Fruit fly (Drosophila melanogaster) whole organism, prepupa: ENCODE data around the gene CG32161.

ENCODE experiments used
- Blimp-1 ChIP-seq: fragments of 200-800 bp; sonication (Bioruptor generic); optimal IDR thresholded peaks from 3 replicates; lab custom pipeline; 2017; ENCODE audit warnings: missing biosample characterization, missing genetic modification characterization, mild to moderate bottlenecking, moderate library complexity, missing genetic modification reagents
- CG10631 ChIP-seq: fragments of 200-800 bp; sonication (Bioruptor generic); optimal IDR thresholded peaks from 2 replicates; lab custom pipeline; 2016; ENCODE audit warnings: missing biosample characterization, missing genetic modification characterization
- CG10669 ChIP-seq: fragments of 200-800 bp; sonication (Bioruptor generic); optimal IDR thresholded peaks from 3 replicates; lab custom pipeline; 2018; ENCODE audit warnings: missing biosample characterization, mild to moderate bottlenecking, missing genetic modification characterization, moderate library complexity
- CG11294 ChIP-seq: fragments of 200-800 bp; sonication (Bioruptor generic); IDR thresholded peaks from 2 replicates; pipeline ENCODE4 v1.3.6; 2022; ENCODE audit warnings: missing biosample characterization, missing genetic modification characterization
- CG11902 ChIP-seq: fragments of 200-800 bp; sonication (Bioruptor generic); optimal IDR thresholded peaks from 3 replicates; lab custom pipeline; 2016; ENCODE audit warnings: missing biosample characterization, missing genetic modification characterization
- CG15336 ChIP-seq: fragments of 200-800 bp; sonication (Bioruptor generic); IDR thresholded peaks from 2 replicates; pipeline ENCODE4 v1.3.6; 2022; ENCODE audit warnings: missing biosample characterization, missing genetic modification characterization
- CG1621 ChIP-seq: fragments of 200-800 bp; sonication (Bioruptor generic); optimal IDR thresholded peaks from 3 replicates; lab custom pipeline; 2018; ENCODE audit warnings: missing biosample characterization, mild to moderate bottlenecking, missing genetic modification characterization
- CG34406 ChIP-seq: fragments of 200-800 bp; sonication (Bioruptor generic); optimal IDR thresholded peaks from 3 replicates; lab custom pipeline; 2016; ENCODE audit warnings: missing biosample characterization, missing genetic modification characterization
- CG4318 ChIP-seq: fragments of 200-800 bp; sonication (Bioruptor generic); optimal IDR thresholded peaks from 3 replicates; lab custom pipeline; 2017; ENCODE audit warnings: missing biosample characterization, mild to moderate bottlenecking, missing genetic modification characterization
- CG6163 ChIP-seq: fragments of 200-800 bp; sonication (Bioruptor generic); IDR thresholded peaks from 3 replicates; pipeline ENCODE4 v1.3.6; 2022; ENCODE audit warnings: missing biosample characterization, missing genetic modification characterization
- CG6276 ChIP-seq: fragments of 200-800 bp; sonication (Bioruptor generic); optimal IDR thresholded peaks from 2 replicates; lab custom pipeline; 2017; ENCODE audit warnings: missing biosample characterization, mild to moderate bottlenecking, missing genetic modification characterization
- CG6792 ChIP-seq: fragments of 200-800 bp; sonication (Bioruptor generic); optimal IDR thresholded peaks from 3 replicates; lab custom pipeline; 2016; ENCODE audit warnings: missing biosample characterization, missing genetic modification characterization
- CG6808 ChIP-seq: fragments of 200-800 bp; sonication (Bioruptor generic); optimal IDR thresholded peaks from 3 replicates; lab custom pipeline; 2017; ENCODE audit warnings: missing biosample characterization, missing genetic modification characterization, mild to moderate bottlenecking, moderate library complexity, missing genetic modification reagents
- CG7368 ChIP-seq: fragments of 200-800 bp; sonication (Bioruptor generic); optimal IDR thresholded peaks from 3 replicates; lab custom pipeline; 2016; ENCODE audit warnings: missing biosample characterization, missing genetic modification characterization
- CG8119 ChIP-seq: fragments of 200-800 bp; sonication (Bioruptor generic); IDR thresholded peaks from 3 replicates; pipeline ENCODE4 v1.3.6; 2022; ENCODE audit warnings: missing biosample characterization, missing genetic modification characterization
- CG8632 ChIP-seq: fragments of 200-800 bp; sonication (Bioruptor generic); optimal IDR thresholded peaks from 3 replicates; lab custom pipeline; 2016; ENCODE audit warnings: missing biosample characterization, missing genetic modification characterization
- Eip78C ChIP-seq: fragments of 200-800 bp; sonication (Bioruptor generic); peaks from one replicate; lab custom pipeline; 2016; ENCODE audit warnings: missing biosample characterization, missing genetic modification characterization
- Eip93F ChIP-seq: fragments of 200-800 bp; sonication (Bioruptor generic); optimal IDR thresholded peaks from 2 replicates; lab custom pipeline; 2016; ENCODE audit warnings: missing biosample characterization, mild to moderate bottlenecking, missing genetic modification characterization
- Ets96B ChIP-seq: fragments of 200-800 bp; optimal IDR thresholded peaks from 2 replicates; lab custom pipeline; 2019; ENCODE audit warnings: missing biosample characterization, mild to moderate bottlenecking, missing genetic modification characterization, moderate library complexity
- Gug ChIP-seq: fragments of 200-800 bp; sonication (Bioruptor generic); IDR thresholded peaks from 2 replicates; pipeline ENCODE4 v1.3.6; 2022; ENCODE audit warnings: missing biosample characterization, missing genetic modification characterization
- Hr39 ChIP-seq: fragments of 200-800 bp; sonication (Bioruptor generic); optimal IDR thresholded peaks from 2 replicates; lab custom pipeline; 2016; ENCODE audit warnings: missing biosample characterization, missing genetic modification characterization
- Lpt ChIP-seq: fragments of 200-800 bp; sonication (Bioruptor generic); optimal IDR thresholded peaks from 3 replicates; lab custom pipeline; 2016; ENCODE audit warnings: missing biosample characterization, missing genetic modification characterization
- Met ChIP-seq: fragments of 200-800 bp; sonication (Bioruptor generic); optimal IDR thresholded peaks from 3 replicates; lab custom pipeline; 2016; ENCODE audit warnings: missing biosample characterization, missing genetic modification characterization
- Smox ChIP-seq: fragments of 200-800 bp; sonication (Bioruptor generic); optimal IDR thresholded peaks from 3 replicates; lab custom pipeline; 2016; ENCODE audit warnings: missing biosample characterization, missing genetic modification characterization
- Sox102F ChIP-seq: fragments of 200-800 bp; sonication (Bioruptor generic); optimal IDR thresholded peaks from 2 replicates; lab custom pipeline; 2016; ENCODE audit warnings: missing biosample characterization, mild to moderate bottlenecking, missing genetic modification characterization
- Sox14 ChIP-seq: fragments of 200-800 bp; sonication (Bioruptor generic); optimal IDR thresholded peaks from 3 replicates; lab custom pipeline; 2016; ENCODE audit warnings: missing biosample characterization, missing genetic modification characterization
- Sox15 ChIP-seq: fragments of 200-800 bp; sonication (Bioruptor generic); optimal IDR thresholded peaks from 3 replicates; lab custom pipeline; 2016; ENCODE audit warnings: missing biosample characterization, missing genetic modification characterization
- achi ChIP-seq: fragments of 200-800 bp; sonication (Bioruptor generic); optimal IDR thresholded peaks from 3 replicates; lab custom pipeline; 2016; ENCODE audit warnings: missing biosample characterization, missing genetic modification characterization
- acj6 ChIP-seq: fragments of 200-800 bp; sonication (Bioruptor generic); optimal IDR thresholded peaks from 3 replicates; lab custom pipeline; 2016; ENCODE audit warnings: missing biosample characterization, missing genetic modification characterization
- cyc ChIP-seq: fragments of 200-800 bp; sonication (Bioruptor generic); optimal IDR thresholded peaks from 3 replicates; lab custom pipeline; 2016; ENCODE audit warnings: missing biosample characterization, missing genetic modification characterization
- dac ChIP-seq: fragments of 200-800 bp; sonication (Bioruptor generic); optimal IDR thresholded peaks from 2 replicates; lab custom pipeline; 2017; ENCODE audit warnings: missing biosample characterization, mild to moderate bottlenecking, missing genetic modification characterization
- dsx ChIP-seq: fragments of 200-800 bp; optimal IDR thresholded peaks from 3 replicates; lab custom pipeline; 2019; ENCODE audit warnings: missing biosample characterization, mild to moderate bottlenecking, missing genetic modification characterization, moderate library complexity; ENCODE audit not compliant: poor library complexity, severe bottlenecking
- eg ChIP-seq: fragments of 200-800 bp; sonication (Bioruptor generic); IDR thresholded peaks from 3 replicates; pipeline ENCODE4 v1.3.6; 2022; ENCODE audit warnings: missing biosample characterization, missing genetic modification characterization
- fd59A ChIP-seq: fragments of 200-800 bp; sonication (Bioruptor generic); optimal IDR thresholded peaks from 2 replicates; lab custom pipeline; 2017; ENCODE audit warnings: missing biosample characterization, mild to moderate bottlenecking, missing genetic modification characterization, missing genetic modification reagents
- fd85E ChIP-seq: fragments of 200-800 bp; sonication (Bioruptor generic); optimal IDR thresholded peaks from 3 replicates; lab custom pipeline; 2016; ENCODE audit warnings: missing biosample characterization, missing genetic modification characterization
- fkh ChIP-seq: fragments of 200-800 bp; sonication (Bioruptor generic); optimal IDR thresholded peaks from 3 replicates; lab custom pipeline; 2017; ENCODE audit warnings: missing biosample characterization, mild to moderate bottlenecking, missing genetic modification characterization, moderate library complexity
- lz ChIP-seq: fragments of 200-800 bp; sonication (Bioruptor generic); optimal IDR thresholded peaks from 3 replicates; lab custom pipeline; 2016; ENCODE audit warnings: missing biosample characterization, missing genetic modification characterization
- net ChIP-seq: fragments of 200-800 bp; sonication (Bioruptor generic); optimal IDR thresholded peaks from 3 replicates; lab custom pipeline; 2016; ENCODE audit warnings: missing biosample characterization, missing genetic modification characterization
- pdm3 ChIP-seq: fragments of 200-800 bp; sonication (Bioruptor generic); optimal IDR thresholded peaks from 3 replicates; lab custom pipeline; 2016; ENCODE audit warnings: missing biosample characterization, missing genetic modification characterization
- spab ChIP-seq: fragments of 200-800 bp; sonication (Bioruptor generic); optimal IDR thresholded peaks from 2 replicates; lab custom pipeline; 2017; ENCODE audit warnings: missing biosample characterization, mild to moderate bottlenecking, missing genetic modification characterization, missing genetic modification reagents
- ss ChIP-seq, 2 experiments: fragments of 200-800 bp; sonication (Bioruptor generic); optimal IDR thresholded peaks; 2 replicates in 1 of 2; 3 replicates in 1 of 2; lab custom pipeline; 2017 to 2018; ENCODE audit warnings: mild to moderate bottlenecking in 2 of 2, missing biosample characterization in 2 of 2, missing genetic modification characterization in 2 of 2, moderate library complexity in 1 of 2
- topi ChIP-seq: fragments of 200-800 bp; sonication (Bioruptor generic); optimal IDR thresholded peaks from 3 replicates; lab custom pipeline; 2016; ENCODE audit warnings: missing biosample characterization, missing genetic modification characterization
- vri ChIP-seq: fragments of 200-800 bp; sonication (Bioruptor generic); optimal IDR thresholded peaks from 3 replicates; lab custom pipeline; 2016; ENCODE audit warnings: missing biosample characterization, mild to moderate bottlenecking, missing genetic modification characterization

Gene CG32161

dm6 chr3L:16803708-16804350 is 42.2 kb upstream of the CG32161 start (continued):
- TF ChIP-seq fd59A (GFP tag; lab: Kevin White, UChicago) = no peak
- no peak for TF ChIP-seq pdm3
- no peak for TF ChIP-seq Hr39 (GFP tag; lab: Kevin White, UChicago)
- peak; percentile 16 for TF ChIP-seq Met
- no peak for TF ChIP-seq CG6792 (GFP tag; lab: Kevin White, UChicago)
- TF ChIP-seq net = no peak
- no peak for TF ChIP-seq fd85E (GFP tag; lab: Kevin White, UChicago)
- TF ChIP-seq, all 60 proteins: peak for 13

dm6 chr3L:16804627-16805026 is 41.4 kb upstream of the CG32161 start, which contains the start of gene nudC:
Gene nudC (plus strand): TSS chr3L:16804994.
- TF ChIP-seq dsx (GFP tag; lab: Kevin White, UChicago) (no peak), CG8119 (GFP tag; lab: Robert Waterston, UW) (no peak), CG11294 (GFP tag; lab: Robert Waterston, UW) (no peak), ss (GFP tag; optimal IDR thresholded peaks at IDR 0.05; lab: Kevin White, UChicago) (peak in 1 of 2 experiments; percentile 1), vri (GFP tag; lab: Kevin White, UChicago) (peak; percentile 60), Sox102F (no peak), fkh (GFP tag; lab: Kevin White, UChicago) (peak; percentile 77), Lpt (GFP tag; lab: Kevin White, UChicago) (no peak), CG6808 (GFP tag; lab: Kevin White, UChicago) (peak; percentile 7), Eip78C (GFP tag; lab: Kevin White, UChicago) (peak; percentile 54), Smox (GFP tag; lab: Kevin White, UChicago) (no peak)
- TF ChIP-seq, all 60 proteins: peak for 5

dm6 chr3L:16805806-16806719 is 40.0 kb upstream of the CG32161 start:
- TF ChIP-seq Sox14 (GFP tag; lab: Kevin White, UChicago) = peak; percentile 34
- no peak for TF ChIP-seq fd85E (GFP tag; lab: Kevin White, UChicago)
- TF ChIP-seq Blimp-1 (GFP tag; lab: Kevin White, UChicago) = peak; percentile 76
- peak; percentile 56 for TF ChIP-seq topi
- TF ChIP-seq dac = no peak
- peak; percentile 51 for TF ChIP-seq achi
- peak; percentile 44 for TF ChIP-seq Smox (GFP tag; lab: Kevin White, UChicago)
- no peak for TF ChIP-seq eg
- peak; percentile 45 for TF ChIP-seq CG1621
- TF ChIP-seq CG11902 (GFP tag; lab: Kevin White, UChicago) = no peak
- 0 out of 2 replicates have a peak, but pooled peaks have one; percentile 9 for TF ChIP-seq CG11294 (GFP tag; lab: Robert Waterston, UW)
- TF ChIP-seq Eip78C (GFP tag; lab: Kevin White, UChicago) = peak; percentile 86
- TF ChIP-seq ss (GFP tag; optimal IDR thresholded peaks at IDR 0.05; lab: Kevin White, UChicago) = peak; percentile 6 to 8
- TF ChIP-seq CG8632 (GFP tag; lab: Kevin White, UChicago) = peak; percentile 62
- TF ChIP-seq dsx (GFP tag; lab: Kevin White, UChicago) = peak; percentile 52
- TF ChIP-seq CG10631 (GFP tag; lab: Kevin White, UChicago) = peak; percentile 56
- TF ChIP-seq CG15336 (GFP tag; lab: Robert Waterston, UW) = 0 out of 2 replicates have a peak, but pooled peaks have one; percentile 20
- TF ChIP-seq Ets96B (tag; lab: Kevin White, UChicago) = peak; percentile 71
- TF ChIP-seq lz (GFP tag; lab: Kevin White, UChicago) = peak; percentile 42
- no peak for TF ChIP-seq Lpt (GFP tag; lab: Kevin White, UChicago)
- peak; percentile 7 for TF ChIP-seq vri (GFP tag; lab: Kevin White, UChicago)
- TF ChIP-seq CG6276 (GFP tag; lab: Kevin White, UChicago) = no peak
- no peak for TF ChIP-seq Gug
- TF ChIP-seq acj6 (GFP tag; lab: Kevin White, UChicago) = peak; percentile 51
- peak; percentile 35 for TF ChIP-seq CG34406 (GFP tag; lab: Kevin White, UChicago)
- peak; percentile 9 for TF ChIP-seq Sox15 (GFP tag; lab: Kevin White, UChicago)
- TF ChIP-seq CG7368 (GFP tag; lab: Kevin White, UChicago) = peak; percentile 24
- peak; percentile 36 for TF ChIP-seq cyc
- TF ChIP-seq net = no peak
- TF ChIP-seq CG6163 (GFP tag; lab: Robert Waterston, UW) = peak; percentile 30; the same call in 1 of the 3 replicates
- TF ChIP-seq spab = peak; percentile 29
- no peak; the same call in 2 of the 3 replicates for TF ChIP-seq CG8119 (GFP tag; lab: Robert Waterston, UW)
- TF ChIP-seq CG4318 (GFP tag; lab: Kevin White, UChicago) = no peak
- peak; percentile 61 for TF ChIP-seq CG10669 (GFP tag; lab: Kevin White, UChicago)
- TF ChIP-seq Eip93F (GFP tag; lab: Kevin White, UChicago) = no peak
